Fruit fly (Drosophila melanogaster): Measurements from ENCODE around the gene Rga.

Rga gene

DNA sequence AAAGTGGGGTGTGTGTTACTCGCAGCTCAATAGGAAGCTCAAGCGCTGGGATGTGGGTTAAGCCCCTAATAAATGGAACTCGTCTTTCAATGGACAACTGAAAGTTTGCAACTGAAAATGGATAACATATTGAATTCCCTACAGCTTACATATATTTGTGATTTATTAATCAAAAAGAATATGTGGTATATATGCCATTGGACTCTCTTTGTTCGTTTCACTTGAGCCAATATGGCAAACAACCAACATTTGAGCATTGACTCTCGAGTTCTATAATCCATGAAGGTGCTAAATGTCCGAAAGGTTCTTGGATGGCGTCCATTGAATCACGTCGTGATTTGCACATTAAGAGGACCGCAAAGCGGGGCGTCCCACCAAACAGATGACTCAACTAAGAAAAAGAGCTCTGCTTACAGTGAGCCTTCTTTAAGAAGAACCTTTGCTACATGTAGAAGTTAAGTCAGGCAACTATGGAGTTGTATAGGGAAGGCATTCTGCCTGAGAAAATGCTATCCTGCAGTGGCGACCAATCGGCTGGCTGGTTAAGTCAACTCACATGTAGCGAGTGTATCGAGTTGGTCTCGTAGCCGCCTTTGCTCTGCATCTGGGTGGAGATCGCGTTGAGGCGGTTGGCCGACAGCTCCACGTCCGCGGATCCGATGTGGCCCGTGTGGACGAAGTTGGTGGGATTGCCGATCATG lies 5.2 kb upstream of the Rga start:
- TF ChIP-seq usp (GFP tag; optimal IDR thresholded peaks at IDR 0.05) (no peak), Dll (optimal IDR thresholded peaks at IDR 0.05) (no peak), CG8478 (optimal IDR thresholded peaks at IDR 0.05) (no peak), EcR (GFP tag; optimal IDR thresholded peaks at IDR 0.05) (no peak), pan (optimal IDR thresholded peaks at IDR 0.05) (no peak), psq (optimal IDR thresholded peaks at IDR 0.05) (no peak)

DNA sequence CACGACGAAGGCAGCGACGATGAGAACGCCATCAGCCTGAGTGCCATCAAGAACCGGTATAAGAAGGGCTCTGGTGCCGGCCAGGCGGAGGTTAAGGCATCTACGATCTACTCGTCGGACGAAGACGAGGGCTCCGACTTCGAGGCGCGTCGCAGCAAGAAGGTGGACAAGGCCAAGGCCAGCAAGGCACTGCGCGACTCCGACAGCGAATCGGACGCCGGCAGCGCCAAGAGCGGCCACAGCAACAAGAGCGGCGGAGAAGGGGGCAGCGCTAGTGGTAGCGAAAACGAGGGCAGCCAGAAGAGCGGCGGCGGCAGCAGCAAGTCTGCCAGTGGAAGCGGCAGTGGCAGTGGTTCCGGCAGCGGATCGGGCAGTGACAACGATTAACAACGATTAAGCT lies 2.6 kb upstream of the Rga start:
- TF ChIP-seq pan (optimal IDR thresholded peaks at IDR 0.05) (no peak), EcR (GFP tag; optimal IDR thresholded peaks at IDR 0.05) (no peak), usp (GFP tag; optimal IDR thresholded peaks at IDR 0.05) (no peak), psq (optimal IDR thresholded peaks at IDR 0.05) (no peak), Dll (optimal IDR thresholded peaks at IDR 0.05) (no peak), CG8478 (optimal IDR thresholded peaks at IDR 0.05) (no peak)

DNA sequence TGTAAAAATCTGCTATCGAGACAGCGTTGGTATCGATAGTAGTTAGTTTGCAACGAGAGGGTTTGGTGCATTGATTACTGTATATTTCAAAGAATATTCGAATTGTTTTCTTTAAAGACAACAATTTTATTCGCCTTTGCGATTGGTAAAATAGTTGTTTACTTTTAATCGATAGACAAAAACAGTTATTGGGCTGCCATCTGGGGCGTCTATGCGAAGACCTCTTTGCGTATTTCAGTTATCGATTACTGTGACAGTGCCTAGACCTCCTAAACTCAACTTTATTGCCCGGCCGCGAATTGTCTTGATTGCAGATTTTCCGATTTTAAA lies 167 bp upstream of the Rga start, which contains the start of gene Atu:
Atu (plus strand) TSS at position 245 of the 330 bp plus-strand sequence.
- no peak for TF ChIP-seq CG8478 (optimal IDR thresholded peaks at IDR 0.05)
- no peak for TF ChIP-seq usp (GFP tag; optimal IDR thresholded peaks at IDR 0.05)
- TF ChIP-seq psq (optimal IDR thresholded peaks at IDR 0.05) = no peak
- TF ChIP-seq Dll (optimal IDR thresholded peaks at IDR 0.05) = no peak
- no peak for TF ChIP-seq pan (optimal IDR thresholded peaks at IDR 0.05)
- TF ChIP-seq EcR (GFP tag; optimal IDR thresholded peaks at IDR 0.05) = no peak

DNA sequence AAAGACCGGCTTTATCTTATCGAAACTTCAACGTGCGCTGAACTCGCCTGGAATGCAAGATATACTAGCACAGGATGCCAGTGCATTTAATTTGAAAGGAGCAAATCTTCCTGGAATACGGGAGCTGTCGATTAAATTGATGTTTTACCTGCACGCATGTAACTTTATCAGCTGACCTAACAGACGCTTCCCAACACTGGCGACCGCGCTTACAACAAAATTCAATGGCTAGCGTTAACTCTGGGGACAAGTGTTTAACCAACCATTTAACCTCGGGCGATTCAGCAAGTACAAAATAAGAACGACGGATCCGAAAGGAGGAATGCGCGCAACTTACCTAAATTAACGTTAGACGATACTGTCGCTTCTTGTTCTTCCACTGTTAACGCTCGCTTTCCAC lies 1.2 kb downstream of the Rga start:
- no peak for TF ChIP-seq psq (optimal IDR thresholded peaks at IDR 0.05)
- no peak for TF ChIP-seq Dll (optimal IDR thresholded peaks at IDR 0.05)
- no peak for TF ChIP-seq usp (GFP tag; optimal IDR thresholded peaks at IDR 0.05)
- TF ChIP-seq CG8478 (optimal IDR thresholded peaks at IDR 0.05) = no peak
- no peak for TF ChIP-seq EcR (GFP tag; optimal IDR thresholded peaks at IDR 0.05)
- no peak for TF ChIP-seq pan (optimal IDR thresholded peaks at IDR 0.05)

DNA sequence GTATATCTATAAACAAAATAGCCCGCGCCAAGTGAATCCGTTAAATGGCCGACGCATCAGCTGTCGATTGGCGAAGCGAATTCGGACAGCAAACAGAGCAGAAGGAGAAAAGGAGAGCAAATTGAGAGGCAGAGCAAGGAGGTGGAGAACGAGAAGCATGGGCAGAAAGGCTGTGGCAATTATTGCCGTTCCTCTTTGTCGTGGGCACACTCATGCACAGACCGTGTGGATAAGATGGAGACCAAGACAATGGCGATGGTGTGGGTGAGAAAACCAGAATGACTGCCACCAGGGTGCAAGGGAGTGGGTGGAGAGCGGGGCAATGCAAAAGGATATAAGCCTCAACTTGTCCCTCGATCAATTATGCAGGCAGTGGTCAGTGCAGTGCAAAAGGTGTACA lies 1.7 kb downstream of the Rga start:
- no peak for TF ChIP-seq CG8478 (optimal IDR thresholded peaks at IDR 0.05)
- no peak for TF ChIP-seq usp (GFP tag; optimal IDR thresholded peaks at IDR 0.05)
- no peak for TF ChIP-seq pan (optimal IDR thresholded peaks at IDR 0.05)
- no peak for TF ChIP-seq EcR (GFP tag; optimal IDR thresholded peaks at IDR 0.05)
- TF ChIP-seq psq (optimal IDR thresholded peaks at IDR 0.05) = no peak
- TF ChIP-seq Dll (optimal IDR thresholded peaks at IDR 0.05) = no peak

- TF ChIP-seq usp (GFP tag; optimal IDR thresholded peaks at IDR 0.05) = no peak
- TF ChIP-seq psq (optimal IDR thresholded peaks at IDR 0.05) = no peak
- no peak for TF ChIP-seq Dll (optimal IDR thresholded peaks at IDR 0.05)
These were observed 2.3 kb downstream of the Rga start for dm6 chr3R:5610656-5611055.

DNA sequence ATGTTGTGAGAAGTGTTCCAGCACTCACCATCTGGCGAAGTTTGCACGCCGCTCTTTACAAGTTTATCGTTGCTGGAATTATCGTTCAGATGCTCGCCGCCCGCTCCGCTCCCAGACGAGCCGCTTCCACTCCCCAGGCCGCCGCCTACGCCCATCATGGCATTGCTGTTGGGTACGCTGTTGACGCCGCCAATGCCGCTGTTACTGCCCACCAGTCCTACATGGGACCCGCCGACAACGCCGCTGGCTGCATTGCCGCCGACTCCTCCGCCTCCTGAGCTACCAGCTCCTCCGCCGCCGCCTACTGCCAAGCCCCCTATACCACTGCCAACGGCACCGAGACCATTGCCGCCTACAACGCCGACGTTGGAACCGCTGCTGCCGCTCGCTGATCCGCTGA lies 4.5 kb downstream of the Rga start:
- TF ChIP-seq EcR (GFP tag; optimal IDR thresholded peaks at IDR 0.05) (no peak), pan (optimal IDR thresholded peaks at IDR 0.05) (no peak), CG8478 (optimal IDR thresholded peaks at IDR 0.05) (no peak), psq (optimal IDR thresholded peaks at IDR 0.05) (no peak), usp (GFP tag; optimal IDR thresholded peaks at IDR 0.05) (no peak), Dll (optimal IDR thresholded peaks at IDR 0.05) (no peak)

dm6 chr3R:5606477-5606876 lies 6.4 kb downstream of the Rga start, which contains the start of gene asl:
TSS of gene asl (minus strand) at chr3R:5606543.
- TF ChIP-seq CG8478 (optimal IDR thresholded peaks at IDR 0.05) (no peak), usp (GFP tag; optimal IDR thresholded peaks at IDR 0.05) (no peak), Dll (optimal IDR thresholded peaks at IDR 0.05) (no peak), psq (optimal IDR thresholded peaks at IDR 0.05) (no peak), EcR (GFP tag; optimal IDR thresholded peaks at IDR 0.05) (no peak), pan (optimal IDR thresholded peaks at IDR 0.05) (no peak)

DNA sequence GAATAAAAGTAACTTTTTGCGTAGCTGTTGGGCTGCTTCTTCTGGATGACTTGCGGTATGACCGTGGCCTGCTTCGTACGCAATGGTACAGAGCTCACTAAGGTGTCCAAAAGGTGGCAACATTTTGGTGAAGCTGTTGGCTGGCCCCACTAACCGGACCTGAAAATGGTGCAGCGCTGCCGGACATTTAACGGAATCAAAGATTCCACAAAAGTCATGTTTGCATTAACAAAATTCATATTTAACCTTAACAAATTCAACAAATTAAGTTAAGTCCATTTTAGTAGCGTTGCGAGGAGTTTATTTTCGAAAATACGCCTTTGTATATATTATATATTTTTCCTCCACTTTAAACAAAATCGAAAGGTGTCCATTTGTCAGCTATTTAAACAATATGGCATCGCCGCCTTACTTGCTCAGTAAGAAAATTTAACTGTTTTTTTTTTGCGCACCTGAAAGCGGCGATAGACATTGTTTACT lies 11.8 kb downstream of the Rga start, which contains the start of the genes kra and SecS:
kra (minus strand) TSS at position 93 of the 480 bp plus-strand sequence.
SecS (plus strand) TSS at position 390 of the 480 bp plus-strand sequence.
- TF ChIP-seq usp (GFP tag; optimal IDR thresholded peaks at IDR 0.05) (no peak), CG8478 (optimal IDR thresholded peaks at IDR 0.05) (no peak), Dll (optimal IDR thresholded peaks at IDR 0.05) (no peak), pan (optimal IDR thresholded peaks at IDR 0.05) (no peak), psq (optimal IDR thresholded peaks at IDR 0.05) (no peak), EcR (GFP tag; optimal IDR thresholded peaks at IDR 0.05) (no peak)

dm6 chr3R:5600361-5601043 lies 12.4 kb downstream of the Rga start:
- TF ChIP-seq CG8478 (optimal IDR thresholded peaks at IDR 0.05) = no peak
- TF ChIP-seq Dll (optimal IDR thresholded peaks at IDR 0.05) = no peak
- no peak for TF ChIP-seq EcR (GFP tag; optimal IDR thresholded peaks at IDR 0.05)
- TF ChIP-seq pan (optimal IDR thresholded peaks at IDR 0.05) = no peak
- no peak for TF ChIP-seq usp (GFP tag; optimal IDR thresholded peaks at IDR 0.05)
- TF ChIP-seq psq (optimal IDR thresholded peaks at IDR 0.05) = no peak

dm6 chr3R:5599521-5600360 lies 13.2 kb downstream of the Rga start:
- TF ChIP-seq psq (optimal IDR thresholded peaks at IDR 0.05) = no peak
- peak in 1 of 2 experiments; percentile 15 for TF ChIP-seq EcR (GFP tag; optimal IDR thresholded peaks at IDR 0.05)

DNA sequence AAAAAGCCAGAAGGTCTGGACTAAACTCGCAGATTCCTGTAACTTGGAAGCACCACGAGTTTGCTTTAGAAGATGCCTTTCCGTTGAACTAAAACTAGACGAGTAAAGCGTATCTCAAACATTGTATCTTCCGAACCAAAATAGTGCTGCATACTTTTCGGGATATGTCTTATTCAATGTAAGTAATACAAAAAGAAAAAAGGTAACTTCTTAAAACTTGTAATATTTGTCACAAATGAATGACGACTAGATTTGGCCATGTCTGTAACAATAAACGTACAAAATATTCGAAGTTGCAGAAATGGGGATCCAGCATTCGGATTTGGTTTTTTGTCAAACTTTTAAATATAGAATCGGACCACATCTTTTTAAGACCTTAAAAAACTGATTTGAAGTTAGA lies 18.0 kb downstream of the Rga start:
- TF ChIP-seq psq (optimal IDR thresholded peaks at IDR 0.05) (no peak), usp (GFP tag; optimal IDR thresholded peaks at IDR 0.05) (no peak), Dll (optimal IDR thresholded peaks at IDR 0.05) (no peak), pan (optimal IDR thresholded peaks at IDR 0.05) (no peak), EcR (GFP tag; optimal IDR thresholded peaks at IDR 0.05) (no peak)

Data from whole organism.